Worm (Caenorhabditis elegans) whole organism, L4 larva: Measurements from ENCODE around the gene T22B7.3.

Experiments
- R02D3.7 ChIP-seq: fragments of 150-350 bp; sonication (generic microtip); optimal IDR thresholded peaks from 3 replicates; lab custom pipeline; 2014; ENCODE audit warnings: missing biosample characterization, missing genetic modification characterization
- T26A8.4 ChIP-seq: fragments of 200-800 bp; sonication (Bioruptor generic); IDR thresholded peaks from 2 replicates; pipeline ENCODE4 v1.3.6; 2022; ENCODE audit warnings: missing genetic modification characterization, missing compliant biosample characterization
- ZK337.2 ChIP-seq: fragments of 200-800 bp; sonication (Bioruptor generic); IDR thresholded peaks from 2 replicates; pipeline ENCODE4 v1.3.6; 2022; ENCODE audit warnings: missing genetic modification reagents, missing genetic modification characterization, missing compliant biosample characterization
- aly-2 ChIP-seq: sonication (generic microtip); optimal IDR thresholded peaks from 2 replicates; lab custom pipeline; 2018; ENCODE audit warnings: missing biosample characterization, missing genetic modification characterization
- ceh-20 ChIP-seq: fragments of 200-800 bp; sonication (Bioruptor generic); IDR thresholded peaks from 2 replicates; pipeline ENCODE4 v1.3.6; 2022; ENCODE audit warnings: missing genetic modification reagents, missing genetic modification characterization, missing compliant biosample characterization
- ceh-82 ChIP-seq: sonication (generic microtip); optimal IDR thresholded peaks from 2 replicates; lab custom pipeline; 2017; ENCODE audit warnings: missing biosample characterization, missing genetic modification characterization
- cey-2 ChIP-seq: sonication (generic microtip); optimal IDR thresholded peaks from 3 replicates; lab custom pipeline; 2017; ENCODE audit warnings: missing genetic modification characterization, mild to moderate bottlenecking, missing compliant biosample characterization, antibody characterized with exemption, borderline replicate concordance; ENCODE audit not compliant: insufficient read depth
- ctbp-1 ChIP-seq: fragments of 200-800 bp; sonication (Bioruptor generic); IDR thresholded peaks from 2 replicates; pipeline ENCODE4 v1.3.6; 2022; ENCODE audit warnings: missing genetic modification reagents, missing genetic modification characterization, missing compliant biosample characterization
- daf-8 ChIP-seq: fragments of 200-800 bp; sonication (Bioruptor generic); IDR thresholded peaks from 2 replicates; pipeline ENCODE4 v1.3.6; 2022; ENCODE audit warnings: missing genetic modification characterization, missing compliant biosample characterization
- dmd-6 ChIP-seq: fragments of 200-800 bp; sonication (Bioruptor generic); IDR thresholded peaks from 2 replicates; pipeline ENCODE4 v1.3.6; 2022; ENCODE audit warnings: missing genetic modification reagents, missing genetic modification characterization, missing compliant biosample characterization
- dmd-9 ChIP-seq: fragments of 200-800 bp; sonication (Bioruptor generic); IDR thresholded peaks from 2 replicates; pipeline ENCODE4 v1.3.6; 2022; ENCODE audit warnings: missing genetic modification reagents, missing genetic modification characterization, missing compliant biosample characterization
- duxl-1 ChIP-seq: sonication (generic microtip); optimal IDR thresholded peaks from 2 replicates; lab custom pipeline; 2016; ENCODE audit warnings: mild to moderate bottlenecking, missing genetic modification characterization, moderate library complexity, missing compliant biosample characterization; ENCODE audit not compliant: poor library complexity
- egl-27 ChIP-seq: sonication (generic microtip); optimal IDR thresholded peaks from 3 replicates; lab custom pipeline; 2017; ENCODE audit warnings: missing biosample characterization, missing genetic modification reagents, missing genetic modification characterization
- fkh-10 ChIP-seq: fragments of 150-350 bp; optimal IDR thresholded peaks from 2 replicates; lab custom pipeline; 2014; ENCODE audit warnings: missing biosample characterization, missing genetic modification reagents, missing genetic modification characterization
- fos-1 ChIP-seq: fragments of 150-350 bp; optimal IDR thresholded peaks from 2 replicates; lab custom pipeline; 2014; ENCODE audit warnings: missing biosample characterization, missing genetic modification characterization
- hlh-11 ChIP-seq: fragments of 200-800 bp; sonication (Bioruptor generic); optimal IDR thresholded peaks from 2 replicates; lab custom pipeline; 2018; ENCODE audit warnings: mild to moderate bottlenecking, missing genetic modification characterization, missing compliant biosample characterization
- hlh-30 ChIP-seq: sonication (generic microtip); optimal IDR thresholded peaks from 2 replicates; lab custom pipeline; 2017; ENCODE audit warnings: antibody characterized with exemption, mild to moderate bottlenecking, missing genetic modification characterization, missing compliant biosample characterization; ENCODE audit not compliant: insufficient read depth
- jun-1 ChIP-seq: fragments of 150-350 bp; optimal IDR thresholded peaks from 2 replicates; lab custom pipeline; 2014; ENCODE audit warnings: missing biosample characterization, missing genetic modification reagents, missing genetic modification characterization
- lim-7 ChIP-seq: fragments of 200-800 bp; sonication (Bioruptor generic); IDR thresholded peaks from 2 replicates; pipeline ENCODE4 v1.3.6; 2022; ENCODE audit warnings: missing genetic modification characterization, missing compliant biosample characterization
- lin-15B ChIP-seq: fragments of 150-350 bp; sonication (generic microtip); optimal IDR thresholded peaks from 3 replicates; lab custom pipeline; 2014; ENCODE audit warnings: missing biosample characterization, missing genetic modification characterization
- lin-29 ChIP-seq: fragments of 200-800 bp; sonication (Bioruptor generic); IDR thresholded peaks from 2 replicates; pipeline ENCODE4 v1.3.6; 2022; ENCODE audit warnings: missing genetic modification reagents, missing genetic modification characterization, missing compliant biosample characterization
- lsy-2 ChIP-seq, 2 experiments: fragments of 150-350 bp in 1 of 2; sonication (generic microtip) in 1 of 2; optimal IDR thresholded peaks; 2 replicates each; lab custom pipeline; 2014 to 2017; ENCODE audit warnings: missing biosample characterization in 2 of 2, missing genetic modification characterization in 2 of 2
- madf-5 ChIP-seq, 2 experiments: fragments of 200-800 bp; sonication (Bioruptor generic); IDR thresholded peaks; 2 replicates each; pipeline ENCODE4 v1.3.6; 2022; ENCODE audit warnings: missing compliant biosample characterization in 2 of 2, missing genetic modification characterization in 2 of 2
- mdl-1 ChIP-seq, 2 experiments: fragments of 150-350 bp in 1 of 2; sonication (generic microtip) in 1 of 2; optimal IDR thresholded peaks; 2 replicates each; lab custom pipeline; 2014 to 2017; ENCODE audit warnings: missing biosample characterization in 2 of 2, missing genetic modification characterization in 2 of 2
- mep-1 ChIP-seq: fragments of 150-350 bp; sonication (generic microtip); optimal IDR thresholded peaks from 3 replicates; lab custom pipeline; 2014; ENCODE audit warnings: missing biosample characterization, missing genetic modification characterization
- mxl-3 ChIP-seq: fragments of 200-800 bp; sonication (Bioruptor generic); optimal IDR thresholded peaks from 2 replicates; lab custom pipeline; 2018; ENCODE audit warnings: mild to moderate bottlenecking, missing genetic modification characterization, missing compliant biosample characterization
- nhr-10 ChIP-seq: fragments of 150-350 bp; optimal IDR thresholded peaks from 2 replicates; lab custom pipeline; 2014; ENCODE audit warnings: missing biosample characterization, missing genetic modification characterization
- nhr-25 ChIP-seq: sonication (generic microtip); optimal IDR thresholded peaks from 2 replicates; lab custom pipeline; 2017; ENCODE audit warnings: missing genetic modification characterization, mild to moderate bottlenecking, missing compliant biosample characterization, antibody characterized with exemption, moderate library complexity, borderline replicate concordance; ENCODE audit not compliant: insufficient read depth
- nhr-28 ChIP-seq: fragments of 150-350 bp; optimal IDR thresholded peaks from 2 replicates; lab custom pipeline; 2014; ENCODE audit warnings: missing biosample characterization, missing genetic modification characterization
- nhr-41 ChIP-seq: fragments of 200-800 bp; sonication (Bioruptor generic); IDR thresholded peaks from 2 replicates; pipeline ENCODE4 v1.3.6; 2022; ENCODE audit warnings: missing genetic modification reagents, missing genetic modification characterization, missing compliant biosample characterization
- nhr-48 ChIP-seq: sonication (generic microtip); optimal IDR thresholded peaks from 2 replicates; lab custom pipeline; 2016; ENCODE audit warnings: mild to moderate bottlenecking, missing genetic modification characterization, missing compliant biosample characterization
- nhr-6 ChIP-seq: fragments of 150-350 bp; optimal IDR thresholded peaks from 2 replicates; lab custom pipeline; 2014; ENCODE audit warnings: missing biosample characterization, missing genetic modification characterization
- nhr-77 ChIP-seq: fragments of 150-350 bp; optimal IDR thresholded peaks from 2 replicates; lab custom pipeline; 2014; ENCODE audit warnings: missing biosample characterization, missing genetic modification characterization
- pha-4 ChIP-seq, 2 experiments: fragments of 150-350 bp in 1 of 2; fragments of 200-800 bp in 1 of 2; sonication (Bioruptor generic) in 1 of 2; IDR thresholded peaks in 1 of 2; optimal IDR thresholded peaks in 1 of 2; 2 replicates each; pipeline versions ENCODE4 v1.3.6 to Lab custom; 2014 to 2022; ENCODE audit warnings: missing genetic modification characterization in 2 of 2, missing genetic modification reagents in 2 of 2, missing biosample characterization in 1 of 2, missing compliant biosample characterization in 1 of 2
- php-3 ChIP-seq: fragments of 200-800 bp; sonication (Bioruptor generic); IDR thresholded peaks from 2 replicates; pipeline ENCODE4 v1.3.6; 2022; ENCODE audit warnings: missing genetic modification reagents, missing genetic modification characterization, missing compliant biosample characterization
- tra-1 ChIP-seq: fragments of 200-800 bp; sonication (Bioruptor generic); IDR thresholded peaks from 2 replicates; pipeline ENCODE4 v1.3.6; 2022; ENCODE audit warnings: missing genetic modification reagents, missing genetic modification characterization, missing compliant biosample characterization
- unc-130 ChIP-seq: sonication (generic microtip); optimal IDR thresholded peaks from 2 replicates; lab custom pipeline; 2016; ENCODE audit warnings: missing genetic modification reagents, missing genetic modification characterization, missing compliant biosample characterization
- unc-39 ChIP-seq: sonication (generic microtip); optimal IDR thresholded peaks from 2 replicates; lab custom pipeline; 2017; ENCODE audit warnings: missing biosample characterization, missing genetic modification characterization
- unc-62 ChIP-seq, 3 experiments: fragments of 150-350 bp in 1 of 3; sonication (generic microtip); optimal IDR thresholded peaks in 2 of 3; peaks in 1 of 3; 1 replicate in 1 of 3; 2 replicates in 2 of 3; lab custom pipeline; 2014 to 2017; ENCODE audit warnings: missing biosample characterization in 3 of 3, missing genetic modification characterization in 3 of 3, missing genetic modification reagents in 3 of 3, missing genotype in 1 of 3
- vab-7 ChIP-seq: fragments of 200-800 bp; sonication (Bioruptor generic); IDR thresholded peaks from 2 replicates; pipeline ENCODE4 v1.3.6; 2022; ENCODE audit warnings: missing genetic modification reagents, missing genetic modification characterization, missing compliant biosample characterization
- zag-1 ChIP-seq: fragments of 150-350 bp; optimal IDR thresholded peaks from 2 replicates; lab custom pipeline; 2014; ENCODE audit warnings: missing biosample characterization, missing genetic modification characterization
- zfp-2 ChIP-seq: sonication (generic microtip); optimal IDR thresholded peaks from 2 replicates; lab custom pipeline; 2016; ENCODE audit warnings: mild to moderate bottlenecking, missing genetic modification characterization, missing compliant biosample characterization
- zfp-3 ChIP-seq: fragments of 200-800 bp; sonication (Bioruptor generic); conservative IDR thresholded peaks from 2 replicates; pipeline ENCODE4 v1.3.6; 2022; ENCODE audit warnings: missing genetic modification reagents, missing genetic modification characterization, missing compliant biosample characterization
- zip-11 ChIP-seq: fragments of 200-800 bp; sonication (Bioruptor generic); IDR thresholded peaks from 2 replicates; pipeline ENCODE4 v1.3.6; 2022; ENCODE audit warnings: missing genetic modification characterization, missing compliant biosample characterization
- ztf-7 ChIP-seq: fragments of 150-350 bp; optimal IDR thresholded peaks from 2 replicates; lab custom pipeline; 2014; ENCODE audit warnings: missing biosample characterization, missing genetic modification characterization

The T22B7.3 gene

ce11 chrX:5628432-5628977 is 18.7 kb upstream of the T22B7.3 start (continued):
- TF ChIP-seq tra-1 (GFP tag; lab: Robert Waterston, UW), result no peak
- no peak for TF ChIP-seq nhr-10 (tag; lab: Kevin White, UChicago)
- no peak for TF ChIP-seq nhr-25 (tag; lab: Kevin White, UChicago)
- TF ChIP-seq fkh-10, result no peak
- TF ChIP-seq php-3, result 0 out of 2 replicates have a peak, but pooled peaks have one; percentile 44
- no peak for TF ChIP-seq lim-7 (GFP tag; lab: Robert Waterston, UW)
- TF ChIP-seq zip-11 (GFP tag; lab: Robert Waterston, UW), result no peak
- TF ChIP-seq pha-4 (GFP tag; IDR thresholded peaks at IDR 0.05; lab: Robert Waterston, UW), result no peak
- no peak for TF ChIP-seq pha-4 (tag; optimal IDR thresholded peaks at IDR 0.05; lab: Kevin White, UChicago)
- no peak for TF ChIP-seq fos-1 (tag; lab: Kevin White, UChicago)
- TF ChIP-seq dmd-6 (GFP tag; lab: Robert Waterston, UW), result peak; percentile 55
- TF ChIP-seq lsy-2 (tag; optimal IDR thresholded peaks at IDR 0.05; lab: Kevin White, UChicago), result no peak
- no peak for TF ChIP-seq ceh-82
- TF ChIP-seq nhr-6 (tag; lab: Kevin White, UChicago), result no peak
- no peak for TF ChIP-seq ceh-20
- peak; percentile 41 for TF ChIP-seq nhr-28 (tag; lab: Kevin White, UChicago)
- no peak for TF ChIP-seq aly-2 (tag; lab: Kevin White, UChicago)
- no peak for TF ChIP-seq zag-1 (tag; lab: Kevin White, UChicago)
- peak; percentile 36 for TF ChIP-seq cey-2
- TF ChIP-seq dmd-9, result no peak
- TF ChIP-seq mep-1 (tag; lab: Kevin White, UChicago), result no peak
- TF ChIP-seq, all 104 proteins: peak for 10

ce11 chrX:5629941-5630340 is 17.2 kb upstream of the T22B7.3 start, which contains the start of gene argn-1:
Gene argn-1 (plus strand): TSS chrX:5630023.
- TF ChIP-seq mxl-3 (GFP tag; lab: Kevin White, UChicago) (peak; percentile 96), nhr-41 (GFP tag; lab: Robert Waterston, UW) (no peak), pha-4 (GFP tag; IDR thresholded peaks at IDR 0.05; lab: Robert Waterston, UW) (no peak), pha-4 (tag; optimal IDR thresholded peaks at IDR 0.05; lab: Kevin White, UChicago) (no peak), unc-39 (tag; lab: Kevin White, UChicago) (no peak), dmd-6 (GFP tag; lab: Robert Waterston, UW) (peak; percentile 45), ceh-82 (no peak), R02D3.7 (no peak), hlh-11 (tag; lab: Kevin White, UChicago) (peak; percentile 72), lsy-2 (tag; optimal IDR thresholded peaks at IDR 0.05; lab: Kevin White, UChicago) (peak in 1 of 2 experiments; percentile 41), ztf-7 (tag; lab: Kevin White, UChicago) (no peak), mdl-1 (tag; optimal IDR thresholded peaks at IDR 0.05; lab: Kevin White, UChicago) (peak; percentile 13 to 65), nhr-28 (tag; lab: Kevin White, UChicago) (peak; percentile 82), madf-5 (GFP tag; IDR thresholded peaks at IDR 0.05; lab: Robert Waterston, UW) (0 out of 4 replicates have a peak, but pooled peaks of 1 of the 2 experiments have one; percentile 17), daf-8 (GFP tag; lab: Robert Waterston, UW) (no peak), ZK337.2 (GFP tag; lab: Robert Waterston, UW) (no peak), hlh-30 (tag; lab: Kevin White, UChicago) (peak; percentile 75), nhr-25 (tag; lab: Kevin White, UChicago) (peak; percentile 53), nhr-48 (peak; percentile 58)

ce11 chrX:5631008-5631407 is 16.2 kb upstream of the T22B7.3 start:
- no peak for TF ChIP-seq zfp-2 (tag; lab: Kevin White, UChicago)
- no peak for TF ChIP-seq jun-1 (tag; lab: Kevin White, UChicago)
- TF ChIP-seq nhr-6 (tag; lab: Kevin White, UChicago), result no peak
- no peak for TF ChIP-seq T26A8.4 (GFP tag; lab: Robert Waterston, UW)
- no peak for TF ChIP-seq zfp-3 (GFP tag; lab: Robert Waterston, UW)
- peak; percentile 9 for TF ChIP-seq hlh-30 (tag; lab: Kevin White, UChicago)
- TF ChIP-seq mdl-1 (tag; optimal IDR thresholded peaks at IDR 0.05; lab: Kevin White, UChicago), result peak in 1 of 2 experiments; percentile 51
- TF ChIP-seq fos-1 (tag; lab: Kevin White, UChicago), result no peak
- TF ChIP-seq unc-130 (GFP tag; lab: Kevin White, UChicago), result no peak
- no peak for TF ChIP-seq lin-15B
- no peak for TF ChIP-seq mep-1 (tag; lab: Kevin White, UChicago)
- TF ChIP-seq duxl-1 (tag; lab: Kevin White, UChicago), result no peak
- no peak for TF ChIP-seq nhr-77
- TF ChIP-seq egl-27 (tag; lab: Kevin White, UChicago), result no peak
- TF ChIP-seq daf-8 (GFP tag; lab: Robert Waterston, UW), result no peak
- TF ChIP-seq ctbp-1 (GFP tag; lab: Robert Waterston, UW), result no peak
- peak in 1 of 2 experiments; percentile 20 for TF ChIP-seq unc-62 (GFP tag; optimal IDR thresholded peaks at IDR 0.05 in 1 of 2; lab: Kevin White, UChicago)
- no peak for TF ChIP-seq unc-62 (tag; optimal IDR thresholded peaks at IDR 0.05; lab: Kevin White, UChicago)
- TF ChIP-seq lin-29 (GFP tag; lab: Robert Waterston, UW), result no peak
- no peak for TF ChIP-seq vab-7 (GFP tag; lab: Robert Waterston, UW)
